Worm (Caenorhabditis elegans): ENCODE data around the gene pnk-4.

The pnk-4 gene

DNA sequence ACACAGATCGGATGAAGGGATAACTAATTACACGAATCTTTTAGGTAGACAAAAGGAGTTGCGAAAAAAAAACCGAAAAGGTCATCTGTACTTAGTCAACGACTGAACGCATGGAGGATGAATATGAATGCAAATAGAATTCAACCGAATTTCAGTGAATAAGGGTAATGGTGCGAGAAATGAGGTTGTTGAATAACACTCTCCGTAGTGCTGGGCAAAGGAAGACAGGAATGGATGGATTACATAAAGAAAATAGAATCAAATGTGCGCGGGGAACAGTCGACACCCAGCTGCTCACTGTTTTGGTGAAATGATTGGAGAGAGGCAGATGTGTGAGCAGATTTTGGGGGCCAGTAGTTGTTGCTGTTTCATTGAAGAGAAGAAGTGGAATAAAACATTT lies 36.6 kb downstream of the pnk-4 start:
- TF ChIP-seq D1046.2 (GFP tag; IDR thresholded peaks at IDR 0.05), result no peak
- TF ChIP-seq nhr-25 (tag; optimal IDR thresholded peaks at IDR 0.05; ENCODE audit: borderline replicate concordance, insufficient read depth), result peak; percentile 6

DNA sequence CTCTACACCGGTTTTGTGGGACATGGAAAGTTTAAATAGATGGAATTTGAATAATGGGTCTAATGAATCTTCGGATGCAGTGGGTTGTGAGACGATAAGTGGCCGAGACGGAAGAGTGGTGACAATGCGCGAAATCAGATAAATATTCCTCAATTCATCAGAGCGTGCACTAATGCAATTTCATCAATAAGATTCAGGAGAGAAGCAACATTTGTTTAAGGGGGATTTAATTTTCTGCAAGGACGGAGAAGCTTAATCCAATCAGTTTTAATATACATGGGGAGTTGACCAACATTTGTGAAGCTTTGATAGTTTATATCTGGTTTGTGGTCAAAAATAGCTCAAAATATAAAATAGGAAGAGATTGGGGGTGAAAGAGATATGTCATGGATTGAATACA lies 41.8 kb downstream of the pnk-4 start:
- TF ChIP-seq mes-2 (tag; optimal IDR thresholded peaks at IDR 0.05; ENCODE audit: poor library complexity, severe bottlenecking), result no peak
- no peak for TF ChIP-seq nhr-10 (tag; optimal IDR thresholded peaks at IDR 0.05)
- TF ChIP-seq duxl-1 (tag; optimal IDR thresholded peaks at IDR 0.05; ENCODE audit: poor library complexity), result no peak
- TF ChIP-seq ces-1 (GFP tag; optimal IDR thresholded peaks at IDR 0.05), result peak; percentile 83
- no peak for TF ChIP-seq aha-1 (tag)
- TF ChIP-seq zip-11 (GFP tag; IDR thresholded peaks at IDR 0.05), result no peak
- no peak for TF ChIP-seq fos-1 (tag; optimal IDR thresholded peaks at IDR 0.05)
- TF ChIP-seq mep-1 (tag; optimal IDR thresholded peaks at IDR 0.05), result no peak
- TF ChIP-seq zag-1 (tag; optimal IDR thresholded peaks at IDR 0.05), result no peak

DNA sequence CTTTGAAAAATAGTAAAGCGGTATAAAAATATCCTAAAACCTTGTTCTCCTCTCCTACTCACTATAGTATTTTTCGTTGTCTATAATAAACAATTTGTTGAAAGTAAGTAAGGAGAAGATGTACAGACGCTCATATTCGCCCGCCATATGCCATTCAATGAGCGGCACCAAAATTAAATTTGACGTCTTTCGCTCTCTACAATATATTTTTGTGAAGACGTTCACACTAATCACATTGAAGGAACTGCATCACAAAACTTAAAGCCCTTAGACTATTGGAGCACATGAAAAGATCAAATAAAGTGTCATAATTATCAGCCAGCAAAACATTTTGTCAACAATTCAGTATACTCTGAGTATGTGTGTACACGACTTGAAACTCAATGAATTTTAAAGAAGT lies 44.1 kb downstream of the pnk-4 start:
- TF ChIP-seq hmg-1.1 (GFP tag; IDR thresholded peaks at IDR 0.05) (no peak), ceh-44 (GFP tag; IDR thresholded peaks at IDR 0.05) (no peak), lin-13 (GFP tag; optimal IDR thresholded peaks at IDR 0.05) (no peak), ces-1 (GFP tag; optimal IDR thresholded peaks at IDR 0.05) (no peak), nhr-76 (tag; optimal IDR thresholded peaks at IDR 0.05) (no peak), nhr-237 (tag; optimal IDR thresholded peaks at IDR 0.05) (no peak), F26F4.8 (GFP tag; conservative IDR thresholded peaks at IDR 0.05) (no peak), arid-1 (GFP tag; conservative IDR thresholded peaks at IDR 0.05) (no peak), ceh-28 (tag; optimal IDR thresholded peaks at IDR 0.05) (no peak)

DNA sequence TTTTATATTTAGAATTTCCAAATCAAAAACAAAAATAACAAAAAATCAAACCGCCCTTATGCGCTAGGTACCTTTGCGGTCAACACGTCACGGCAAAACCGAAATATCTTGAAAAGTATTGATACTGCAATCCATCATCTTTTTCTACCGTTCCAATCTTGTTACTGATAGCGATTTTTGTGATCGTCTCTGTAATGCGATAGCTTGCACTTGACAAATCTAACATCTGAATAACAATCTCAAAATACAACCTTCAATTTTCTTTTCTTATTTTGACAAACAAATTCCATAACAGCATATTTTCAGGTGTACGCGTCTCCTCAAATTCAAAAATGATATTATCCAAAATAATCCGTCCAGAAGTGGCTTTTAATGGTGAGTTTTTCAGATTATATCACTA lies 46.3 kb downstream of the pnk-4 start, which contains the start of gene tbc-7:
Gene tbc-7 (plus strand): TSS at position 301 of the 400 bp plus-strand sequence.
- TF ChIP-seq saeg-2 (GFP tag; IDR thresholded peaks at IDR 0.05) (no peak), nhr-42 (GFP tag; IDR thresholded peaks at IDR 0.05) (no peak), fos-1 (tag; optimal IDR thresholded peaks at IDR 0.05) (no peak), T20F7.1 (GFP tag; optimal IDR thresholded peaks at IDR 0.05) (no peak), lin-13 (GFP tag; optimal IDR thresholded peaks at IDR 0.05) (no peak), zfp-3 (GFP tag; conservative IDR thresholded peaks at IDR 0.05) (no peak), ceh-20 (GFP tag; IDR thresholded peaks at IDR 0.05) (no peak), ztf-7 (tag; optimal IDR thresholded peaks at IDR 0.05) (no peak), F37D6.2 (tag; optimal IDR thresholded peaks at IDR 0.05) (no peak), ZK546.5 (tag; optimal IDR thresholded peaks at IDR 0.05) (no peak)

DNA sequence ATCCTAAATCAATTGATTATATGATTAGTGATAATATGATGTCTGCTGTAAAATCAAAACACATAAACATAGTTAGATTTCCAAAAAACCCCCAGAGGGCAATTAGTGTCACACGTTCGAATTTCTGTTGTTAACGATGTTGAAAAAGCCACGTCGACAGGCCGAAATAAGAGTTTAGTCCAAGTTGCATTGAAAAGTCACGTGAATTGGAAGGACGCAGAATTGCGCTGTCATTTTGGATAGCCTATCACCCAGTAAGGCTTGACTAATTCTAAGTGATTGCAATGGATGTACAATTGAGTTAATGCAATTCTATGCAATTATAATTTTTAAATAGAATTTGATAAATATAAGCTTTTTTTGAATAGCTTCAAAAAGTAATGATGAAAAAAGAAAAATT lies 47.9 kb downstream of the pnk-4 start:
- no peak for TF ChIP-seq zip-11 (GFP tag; IDR thresholded peaks at IDR 0.05)
- no peak for TF ChIP-seq nhr-41 (GFP tag; IDR thresholded peaks at IDR 0.05)
- no peak for TF ChIP-seq mxl-3 (GFP tag; optimal IDR thresholded peaks at IDR 0.05)
- no peak for TF ChIP-seq mes-2 (tag; optimal IDR thresholded peaks at IDR 0.05; ENCODE audit: poor library complexity, severe bottlenecking)
- TF ChIP-seq madf-9 (GFP tag; conservative IDR thresholded peaks at IDR 0.05), result no peak
- peak; percentile 60 for TF ChIP-seq aha-1 (tag)
- no peak for TF ChIP-seq ztf-11 (tag; optimal IDR thresholded peaks at IDR 0.05)
- TF ChIP-seq D1046.2 (GFP tag; IDR thresholded peaks at IDR 0.05), result no peak
- TF ChIP-seq gei-8 (GFP tag; optimal IDR thresholded peaks at IDR 0.05), result no peak
- no peak for TF ChIP-seq ceh-82 (tag; optimal IDR thresholded peaks at IDR 0.05)
- TF ChIP-seq attf-4 (tag; optimal IDR thresholded peaks at IDR 0.05), result no peak
- TF ChIP-seq ceh-32 (tag; optimal IDR thresholded peaks at IDR 0.05; ENCODE audit: poor library complexity), result no peak
- no peak for TF ChIP-seq rbr-2 (tag; optimal IDR thresholded peaks at IDR 0.05)
- TF ChIP-seq hlh-11 (tag; optimal IDR thresholded peaks at IDR 0.05), result peak; percentile 9
- peak; percentile 5 for TF ChIP-seq nhr-28 (tag; optimal IDR thresholded peaks at IDR 0.05)
- TF ChIP-seq nhr-76 (tag; optimal IDR thresholded peaks at IDR 0.05), result no peak
